Fruit fly (Drosophila melanogaster) whole organism, prepupa: ENCODE data around the gene ATPsyngamma.

Experiments
- CG10669 ChIP-seq: fragments of 200-800 bp; sonication (Bioruptor generic); optimal IDR thresholded peaks from 3 replicates; lab custom pipeline; 2018; ENCODE audit warnings: missing biosample characterization, mild to moderate bottlenecking, missing genetic modification characterization, moderate library complexity
- CG11294 ChIP-seq: fragments of 200-800 bp; sonication (Bioruptor generic); IDR thresholded peaks from 2 replicates; pipeline ENCODE4 v1.3.6; 2022; ENCODE audit warnings: missing biosample characterization, missing genetic modification characterization
- CG15336 ChIP-seq: fragments of 200-800 bp; sonication (Bioruptor generic); IDR thresholded peaks from 2 replicates; pipeline ENCODE4 v1.3.6; 2022; ENCODE audit warnings: missing biosample characterization, missing genetic modification characterization
- CG1621 ChIP-seq: fragments of 200-800 bp; sonication (Bioruptor generic); optimal IDR thresholded peaks from 3 replicates; lab custom pipeline; 2018; ENCODE audit warnings: missing biosample characterization, mild to moderate bottlenecking, missing genetic modification characterization
- CG16779 ChIP-seq: fragments of 200-800 bp; sonication (Bioruptor generic); optimal IDR thresholded peaks from 3 replicates; lab custom pipeline; 2017; ENCODE audit warnings: missing biosample characterization, mild to moderate bottlenecking, missing genetic modification characterization
- CG3032 ChIP-seq: fragments of 200-800 bp; optimal IDR thresholded peaks from 2 replicates; lab custom pipeline; 2019; ENCODE audit warnings: missing biosample characterization, mild to moderate bottlenecking, missing genetic modification characterization, moderate library complexity
- CG31627 ChIP-seq: fragments of 200-800 bp; sonication (Bioruptor generic); optimal IDR thresholded peaks from 3 replicates; lab custom pipeline; 2016; ENCODE audit warnings: missing biosample characterization, missing genetic modification characterization
- CG32006 ChIP-seq: fragments of 200-800 bp; sonication (Bioruptor generic); optimal IDR thresholded peaks from 3 replicates; lab custom pipeline; 2017; ENCODE audit warnings: missing biosample characterization, mild to moderate bottlenecking, missing genetic modification characterization
- CG34406 ChIP-seq: fragments of 200-800 bp; sonication (Bioruptor generic); optimal IDR thresholded peaks from 3 replicates; lab custom pipeline; 2016; ENCODE audit warnings: missing biosample characterization, missing genetic modification characterization
- CG4318 ChIP-seq: fragments of 200-800 bp; sonication (Bioruptor generic); optimal IDR thresholded peaks from 3 replicates; lab custom pipeline; 2017; ENCODE audit warnings: missing biosample characterization, mild to moderate bottlenecking, missing genetic modification characterization
- CG6163 ChIP-seq: fragments of 200-800 bp; sonication (Bioruptor generic); IDR thresholded peaks from 3 replicates; pipeline ENCODE4 v1.3.6; 2022; ENCODE audit warnings: missing biosample characterization, missing genetic modification characterization
- CG6792 ChIP-seq: fragments of 200-800 bp; sonication (Bioruptor generic); optimal IDR thresholded peaks from 3 replicates; lab custom pipeline; 2016; ENCODE audit warnings: missing biosample characterization, missing genetic modification characterization
- CG6854 ChIP-seq: fragments of 200-800 bp; sonication (Bioruptor generic); optimal IDR thresholded peaks from 2 replicates; lab custom pipeline; 2017; ENCODE audit warnings: missing biosample characterization, mild to moderate bottlenecking, missing genetic modification characterization
- CG7368 ChIP-seq: fragments of 200-800 bp; sonication (Bioruptor generic); optimal IDR thresholded peaks from 3 replicates; lab custom pipeline; 2016; ENCODE audit warnings: missing biosample characterization, missing genetic modification characterization
- CG8119 ChIP-seq: fragments of 200-800 bp; sonication (Bioruptor generic); IDR thresholded peaks from 3 replicates; pipeline ENCODE4 v1.3.6; 2022; ENCODE audit warnings: missing biosample characterization, missing genetic modification characterization
- CG8632 ChIP-seq: fragments of 200-800 bp; sonication (Bioruptor generic); optimal IDR thresholded peaks from 3 replicates; lab custom pipeline; 2016; ENCODE audit warnings: missing biosample characterization, missing genetic modification characterization
- CG9139 ChIP-seq: fragments of 200-800 bp; sonication (Bioruptor generic); optimal IDR thresholded peaks from 3 replicates; lab custom pipeline; 2017; ENCODE audit warnings: missing biosample characterization, mild to moderate bottlenecking, missing genetic modification characterization
- Eip75B ChIP-seq: fragments of 200-800 bp; sonication (Bioruptor generic); optimal IDR thresholded peaks from 3 replicates; lab custom pipeline; 2016; ENCODE audit warnings: missing biosample characterization, missing genetic modification characterization
- Eip78C ChIP-seq: fragments of 200-800 bp; sonication (Bioruptor generic); peaks from one replicate; lab custom pipeline; 2016; ENCODE audit warnings: missing biosample characterization, missing genetic modification characterization
- Ets96B ChIP-seq: fragments of 200-800 bp; optimal IDR thresholded peaks from 2 replicates; lab custom pipeline; 2019; ENCODE audit warnings: missing biosample characterization, mild to moderate bottlenecking, missing genetic modification characterization, moderate library complexity
- Gug ChIP-seq: fragments of 200-800 bp; sonication (Bioruptor generic); IDR thresholded peaks from 2 replicates; pipeline ENCODE4 v1.3.6; 2022; ENCODE audit warnings: missing biosample characterization, missing genetic modification characterization
- Hr38 ChIP-seq: sonication (Bioruptor generic); optimal IDR thresholded peaks from 2 replicates; lab custom pipeline; 2016; ENCODE audit warnings: missing biosample characterization, missing genetic modification characterization
- Hr39 ChIP-seq: fragments of 200-800 bp; sonication (Bioruptor generic); optimal IDR thresholded peaks from 2 replicates; lab custom pipeline; 2016; ENCODE audit warnings: missing biosample characterization, missing genetic modification characterization
- Hr4 ChIP-seq: fragments of 200-800 bp; sonication (Bioruptor generic); optimal IDR thresholded peaks from 3 replicates; lab custom pipeline; 2016; ENCODE audit warnings: missing biosample characterization, missing genetic modification characterization
- Lpt ChIP-seq: fragments of 200-800 bp; sonication (Bioruptor generic); optimal IDR thresholded peaks from 3 replicates; lab custom pipeline; 2016; ENCODE audit warnings: missing biosample characterization, missing genetic modification characterization
- Met ChIP-seq: fragments of 200-800 bp; sonication (Bioruptor generic); optimal IDR thresholded peaks from 3 replicates; lab custom pipeline; 2016; ENCODE audit warnings: missing biosample characterization, missing genetic modification characterization
- OdsH ChIP-seq: fragments of 200-800 bp; sonication (Bioruptor generic); optimal IDR thresholded peaks from 3 replicates; lab custom pipeline; 2016; ENCODE audit warnings: missing biosample characterization, missing genetic modification characterization
- Sox14 ChIP-seq: fragments of 200-800 bp; sonication (Bioruptor generic); optimal IDR thresholded peaks from 3 replicates; lab custom pipeline; 2016; ENCODE audit warnings: missing biosample characterization, missing genetic modification characterization
- achi ChIP-seq: fragments of 200-800 bp; sonication (Bioruptor generic); optimal IDR thresholded peaks from 3 replicates; lab custom pipeline; 2016; ENCODE audit warnings: missing biosample characterization, missing genetic modification characterization
- cyc ChIP-seq: fragments of 200-800 bp; sonication (Bioruptor generic); optimal IDR thresholded peaks from 3 replicates; lab custom pipeline; 2016; ENCODE audit warnings: missing biosample characterization, missing genetic modification characterization
- dac ChIP-seq: fragments of 200-800 bp; sonication (Bioruptor generic); optimal IDR thresholded peaks from 2 replicates; lab custom pipeline; 2017; ENCODE audit warnings: missing biosample characterization, mild to moderate bottlenecking, missing genetic modification characterization
- dsx ChIP-seq: fragments of 200-800 bp; optimal IDR thresholded peaks from 3 replicates; lab custom pipeline; 2019; ENCODE audit warnings: missing biosample characterization, mild to moderate bottlenecking, missing genetic modification characterization, moderate library complexity; ENCODE audit not compliant: poor library complexity, severe bottlenecking
- eg ChIP-seq: fragments of 200-800 bp; sonication (Bioruptor generic); IDR thresholded peaks from 3 replicates; pipeline ENCODE4 v1.3.6; 2022; ENCODE audit warnings: missing biosample characterization, missing genetic modification characterization
- esn ChIP-seq: fragments of 200-800 bp; sonication (Bioruptor generic); optimal IDR thresholded peaks from 2 replicates; lab custom pipeline; 2016; ENCODE audit warnings: missing biosample characterization, mild to moderate bottlenecking, missing genetic modification characterization, moderate library complexity
- fd85E ChIP-seq: fragments of 200-800 bp; sonication (Bioruptor generic); optimal IDR thresholded peaks from 3 replicates; lab custom pipeline; 2016; ENCODE audit warnings: missing biosample characterization, missing genetic modification characterization
- fkh ChIP-seq: fragments of 200-800 bp; sonication (Bioruptor generic); optimal IDR thresholded peaks from 3 replicates; lab custom pipeline; 2017; ENCODE audit warnings: missing biosample characterization, mild to moderate bottlenecking, missing genetic modification characterization, moderate library complexity
- lz ChIP-seq: fragments of 200-800 bp; sonication (Bioruptor generic); optimal IDR thresholded peaks from 3 replicates; lab custom pipeline; 2016; ENCODE audit warnings: missing biosample characterization, missing genetic modification characterization
- pdm3 ChIP-seq: fragments of 200-800 bp; sonication (Bioruptor generic); optimal IDR thresholded peaks from 3 replicates; lab custom pipeline; 2016; ENCODE audit warnings: missing biosample characterization, missing genetic modification characterization
- salr ChIP-seq, 2 experiments: fragments of 200-800 bp; sonication (Bioruptor generic); optimal IDR thresholded peaks; 3 replicates each; lab custom pipeline; 2016 to 2018; ENCODE audit warnings: missing biosample characterization in 2 of 2, missing genetic modification characterization in 2 of 2, mild to moderate bottlenecking in 1 of 2
- spab ChIP-seq: fragments of 200-800 bp; sonication (Bioruptor generic); optimal IDR thresholded peaks from 2 replicates; lab custom pipeline; 2017; ENCODE audit warnings: missing biosample characterization, mild to moderate bottlenecking, missing genetic modification characterization, missing genetic modification reagents
- ss ChIP-seq, 2 experiments: fragments of 200-800 bp; sonication (Bioruptor generic); optimal IDR thresholded peaks; 2 replicates in 1 of 2; 3 replicates in 1 of 2; lab custom pipeline; 2017 to 2018; ENCODE audit warnings: mild to moderate bottlenecking in 2 of 2, missing biosample characterization in 2 of 2, missing genetic modification characterization in 2 of 2, moderate library complexity in 1 of 2

ATPsyngamma gene

dm6 chr3R:29756153-29756552, 7.2 kb upstream of the ATPsyngamma start:
- TF ChIP-seq Met (GFP tag; lab: Kevin White, UChicago) (no peak), CG6792 (GFP tag; lab: Kevin White, UChicago) (no peak), spab (GFP tag; lab: Kevin White, UChicago) (no peak), eg (peak; percentile 41; the same call in 1 of the 3 replicates), Hr4 (GFP tag; lab: Kevin White, UChicago) (peak; percentile 12), CG34406 (GFP tag; lab: Kevin White, UChicago) (no peak), CG7368 (GFP tag; lab: Kevin White, UChicago) (no peak), Lpt (GFP tag; lab: Kevin White, UChicago) (peak; percentile 12), pdm3 (GFP tag; lab: Kevin White, UChicago) (peak; percentile 4), CG1621 (tag; lab: Kevin White, UChicago) (no peak), CG32006 (GFP tag; lab: Kevin White, UChicago) (peak; percentile 61), dac (GFP tag; lab: Kevin White, UChicago) (no peak), Eip78C (GFP tag; lab: Kevin White, UChicago) (peak; percentile 24), CG8119 (GFP tag; lab: Robert Waterston, UW) (peak; percentile 58), CG9139 (GFP tag; lab: Kevin White, UChicago) (no peak), CG6854 (GFP tag; lab: Kevin White, UChicago) (no peak)

dm6 chr3R:29755248-29755647, 6.3 kb upstream of the ATPsyngamma start:
- TF ChIP-seq Gug (GFP tag; lab: Robert Waterston, UW) (peak; percentile 80), Sox14 (GFP tag; lab: Kevin White, UChicago) (peak; percentile 9), CG8632 (GFP tag; lab: Kevin White, UChicago) (no peak), Eip78C (GFP tag; lab: Kevin White, UChicago) (peak; percentile 67), CG32006 (GFP tag; lab: Kevin White, UChicago) (peak; percentile 78), dsx (GFP tag; lab: Kevin White, UChicago) (peak; percentile 57), CG15336 (GFP tag; lab: Robert Waterston, UW) (peak; percentile 76), eg (peak; percentile 90), CG10669 (GFP tag; lab: Kevin White, UChicago) (no peak), cyc (GFP tag; lab: Kevin White, UChicago) (peak; percentile 5), esn (GFP tag; lab: Kevin White, UChicago) (no peak), CG8119 (GFP tag; lab: Robert Waterston, UW) (peak; percentile 78), CG6163 (GFP tag; lab: Robert Waterston, UW) (peak; percentile 69; the same call in 2 of the 3 replicates), salr (GFP tag; optimal IDR thresholded peaks at IDR 0.05; lab: Kevin White, UChicago) (peak in 1 of 2 experiments; percentile 15), CG16779 (tag; lab: Kevin White, UChicago) (no peak), CG11294 (peak; percentile 53)

- TF ChIP-seq esn (GFP tag; lab: Kevin White, UChicago) (no peak), Ets96B (no peak), achi (GFP tag; lab: Kevin White, UChicago) (no peak), CG4318 (GFP tag; lab: Kevin White, UChicago) (no peak), dsx (GFP tag; lab: Kevin White, UChicago) (no peak), CG31627 (no peak), Sox14 (GFP tag; lab: Kevin White, UChicago) (peak; percentile 13), CG32006 (GFP tag; lab: Kevin White, UChicago) (no peak), Eip75B (GFP tag; lab: Kevin White, UChicago) (no peak), CG6163 (GFP tag; lab: Robert Waterston, UW) (0 out of 3 replicates have a peak, but pooled peaks have one; percentile 8), CG11294 (no peak)
Observed at dm6 chr3R:29749304-29750066, 522 bp upstream of the ATPsyngamma start.

- TF ChIP-seq Hr38 (GFP tag; lab: Kevin White, UChicago) (peak; percentile 84), CG32006 (GFP tag; lab: Kevin White, UChicago) (peak; percentile 97), CG10669 (GFP tag; lab: Kevin White, UChicago) (peak; percentile 100), CG6163 (GFP tag; lab: Robert Waterston, UW) (peak; percentile 98), pdm3 (GFP tag; lab: Kevin White, UChicago) (peak; percentile 97), Ets96B (peak; percentile 93), fd85E (GFP tag; lab: Kevin White, UChicago) (no peak), CG8632 (GFP tag; lab: Kevin White, UChicago) (peak; percentile 92), CG6854 (GFP tag; lab: Kevin White, UChicago) (peak; percentile 29), CG8119 (GFP tag; lab: Robert Waterston, UW) (peak; percentile 89), CG34406 (GFP tag; lab: Kevin White, UChicago) (peak; percentile 94), OdsH (GFP tag; lab: Kevin White, UChicago) (peak; percentile 97), CG31627 (peak; percentile 98), CG7368 (GFP tag; lab: Kevin White, UChicago) (no peak), esn (GFP tag; lab: Kevin White, UChicago) (peak; percentile 95), fkh (GFP tag; lab: Kevin White, UChicago) (no peak), Hr39 (GFP tag; lab: Kevin White, UChicago) (peak; percentile 98), lz (GFP tag; lab: Kevin White, UChicago) (peak; percentile 98), ss (GFP tag; optimal IDR thresholded peaks at IDR 0.05; lab: Kevin White, UChicago) (peak in 1 of 2 experiments; percentile 88), CG3032 (tag; lab: Kevin White, UChicago) (peak; percentile 98)
Observed at dm6 chr3R:29745056-29745455, 3.9 kb downstream of the ATPsyngamma start, which contains the start of the genes Wdr24 and IntS11. Gene Wdr24 (minus strand): TSS chr3R:29745092. Gene IntS11 (plus strand): TSS chr3R:29745337.
